Worm (Caenorhabditis elegans) whole organism, L1 larva: ENCODE measurements around the gene F57A8.1.

Experiments
- aly-2 ChIP-seq: fragments of 150-350 bp; optimal IDR thresholded peaks from 2 replicates; lab custom pipeline; 2014; ENCODE audit warnings: missing biosample characterization, missing genetic modification characterization
- ama-1 ChIP-seq: fragments of 150-350 bp; optimal IDR thresholded peaks from 2 replicates; lab custom pipeline; 2014
- lin-13 ChIP-seq: fragments of 150-350 bp; optimal IDR thresholded peaks from 2 replicates; lab custom pipeline; 2014; ENCODE audit warnings: missing biosample characterization, missing genetic modification reagents, missing genetic modification characterization
- nhr-11 ChIP-seq: fragments of 150-350 bp; optimal IDR thresholded peaks from 2 replicates; lab custom pipeline; 2014; ENCODE audit warnings: missing biosample characterization, missing genetic modification characterization
- snpc-4 ChIP-seq: fragments of 150-350 bp; optimal IDR thresholded peaks from 2 replicates; lab custom pipeline; 2014; ENCODE audit warnings: missing biosample characterization, missing genetic modification characterization

DNA sequence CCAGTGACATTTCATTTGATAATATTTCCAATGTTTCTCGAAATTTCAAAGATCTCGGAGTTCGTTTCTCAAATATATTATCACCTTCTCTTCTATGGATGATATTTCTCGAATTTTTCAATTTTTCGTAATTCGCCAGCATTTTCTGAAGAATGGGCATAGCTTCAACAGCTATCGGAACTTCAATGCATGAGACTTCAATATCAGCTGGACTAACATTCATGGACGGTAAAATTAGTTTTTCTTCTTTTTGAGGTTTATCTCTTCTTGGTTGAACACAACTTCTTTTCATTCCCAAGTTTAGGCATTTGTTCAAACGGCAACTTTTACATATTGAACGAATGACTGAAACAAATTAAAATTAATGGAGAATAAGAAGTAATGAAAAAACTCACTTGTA is 43.8 kb downstream of the F57A8.1 start:
- TF ChIP-seq ama-1 (lab: Kevin White, UChicago): no peak
- no peak for TF ChIP-seq snpc-4
- TF ChIP-seq nhr-11 (tag; lab: Kevin White, UChicago): no peak
- TF ChIP-seq lin-13 (GFP tag; lab: Kevin White, UChicago): no peak
- TF ChIP-seq aly-2: no peak
